Worm (Caenorhabditis elegans) whole organism, late embryonic: ENCODE measurements around the gene F09G8.10.

Experiments
- T23F11.4 ChIP-seq: fragments of 200-800 bp; sonication (Bioruptor generic); optimal IDR thresholded peaks from 2 replicates; lab custom pipeline; 2018; ENCODE audit warnings: mild to moderate bottlenecking, missing genetic modification characterization, missing compliant biosample characterization
- ceh-14 ChIP-seq: sonication (generic microtip); optimal IDR thresholded peaks from 2 replicates; lab custom pipeline; 2016; ENCODE audit warnings: missing genotype, missing genetic modification characterization, missing compliant biosample characterization
- ceh-19 ChIP-seq: fragments of 200-800 bp; sonication (Bioruptor generic); optimal IDR thresholded peaks from 2 replicates; lab custom pipeline; 2018; ENCODE audit warnings: mild to moderate bottlenecking, missing genetic modification characterization, missing compliant biosample characterization
- ceh-22 ChIP-seq: sonication (generic microtip); optimal IDR thresholded peaks from 2 replicates; lab custom pipeline; 2017; ENCODE audit warnings: missing biosample characterization, missing genetic modification characterization
- ceh-24 ChIP-seq: sonication (generic microtip); optimal IDR thresholded peaks from 2 replicates; lab custom pipeline; 2016; ENCODE audit warnings: mild to moderate bottlenecking, missing genetic modification characterization, missing compliant biosample characterization
- ceh-30 ChIP-seq: fragments of 150-350 bp; optimal IDR thresholded peaks from 2 replicates; lab custom pipeline; 2014; ENCODE audit warnings: missing biosample characterization, missing genetic modification characterization
- che-1 ChIP-seq: sonication (generic microtip); optimal IDR thresholded peaks from 2 replicates; lab custom pipeline; 2016; ENCODE audit warnings: mild to moderate bottlenecking, missing genetic modification characterization, missing compliant biosample characterization
- dve-1 ChIP-seq: sonication (generic microtip); optimal IDR thresholded peaks from 2 replicates; lab custom pipeline; 2017; ENCODE audit warnings: antibody characterized with exemption, mild to moderate bottlenecking, missing genetic modification characterization, missing compliant biosample characterization
- eyg-1 ChIP-seq: sonication (generic microtip); optimal IDR thresholded peaks from 2 replicates; lab custom pipeline; 2016; ENCODE audit warnings: missing genotype, missing genetic modification characterization, missing compliant biosample characterization
- fax-1 ChIP-seq: sonication (generic microtip); optimal IDR thresholded peaks from 2 replicates; lab custom pipeline; 2016; ENCODE audit warnings: missing genotype, missing genetic modification characterization, missing compliant biosample characterization
- hlh-8 ChIP-seq: sonication (generic microtip); optimal IDR thresholded peaks from 2 replicates; lab custom pipeline; 2016; ENCODE audit warnings: missing genotype, missing genetic modification characterization, missing compliant biosample characterization
- pqm-1 ChIP-seq: sonication (generic microtip); optimal IDR thresholded peaks from 2 replicates; lab custom pipeline; 2016; ENCODE audit warnings: missing genetic modification characterization, missing compliant biosample characterization
- rnt-1 ChIP-seq: sonication (generic microtip); optimal IDR thresholded peaks from 2 replicates; lab custom pipeline; 2016; ENCODE audit warnings: missing genetic modification characterization, missing compliant biosample characterization

Gene F09G8.10

DNA sequence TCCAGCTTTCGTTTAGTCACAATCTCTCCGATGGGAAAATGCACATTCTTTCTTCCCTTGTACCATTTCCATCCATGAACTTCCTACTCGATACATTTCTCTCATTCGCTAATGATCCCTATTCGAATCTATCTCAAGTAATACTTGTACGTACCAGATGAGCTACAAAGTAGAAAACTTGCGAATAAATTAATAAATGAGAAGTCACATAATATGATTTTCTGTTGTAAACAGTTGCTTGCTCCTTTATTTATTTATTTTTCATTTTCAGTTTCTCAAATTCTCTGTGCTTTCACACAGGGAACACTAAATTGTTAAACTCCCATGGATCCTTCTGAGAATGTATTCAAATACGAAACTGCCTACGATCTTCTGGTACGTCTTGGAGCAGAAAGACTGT, 45.8 kb downstream of the F09G8.10 start, which contains the start of gene rfs-1:
TSS of gene rfs-1 (plus strand) at position 301 of the 400 bp plus-strand sequence.
- TF ChIP-seq pqm-1 (tag; lab: Kevin White, UChicago), result no peak
- no peak for TF ChIP-seq fax-1 (tag; lab: Kevin White, UChicago)
- TF ChIP-seq T23F11.4 (GFP tag; lab: Kevin White, UChicago), result no peak
- no peak for TF ChIP-seq eyg-1
- no peak for TF ChIP-seq ceh-24
- TF ChIP-seq ceh-19 (GFP tag; lab: Kevin White, UChicago), result no peak
- TF ChIP-seq ceh-30 (tag; lab: Kevin White, UChicago), result no peak
- no peak for TF ChIP-seq dve-1 (tag; lab: Kevin White, UChicago)
- TF ChIP-seq hlh-8 (tag; lab: Kevin White, UChicago), result no peak
- no peak for TF ChIP-seq che-1 (tag; lab: Kevin White, UChicago)
- no peak for TF ChIP-seq ceh-22

DNA sequence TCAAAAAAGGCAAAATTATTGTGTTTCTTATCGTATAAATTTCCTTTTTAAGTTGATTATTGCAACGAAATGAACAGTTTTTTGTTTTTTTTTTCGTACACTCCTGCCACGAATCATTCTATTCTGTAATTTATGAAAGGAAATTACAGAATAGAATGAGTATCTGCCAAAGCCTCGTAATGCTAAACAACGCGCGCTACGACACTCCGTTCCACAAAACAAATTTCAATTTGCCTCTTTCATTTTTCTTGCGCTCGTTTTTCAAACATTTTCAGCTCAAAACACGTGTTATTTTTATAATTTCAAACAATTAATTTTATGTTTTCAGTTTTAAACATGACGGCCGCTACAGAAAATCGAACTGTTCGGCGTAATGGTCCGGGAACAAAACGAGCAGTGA, 47.2 kb downstream of the F09G8.10 start, which contains the start of gene mob-4:
TSS of gene mob-4 (plus strand) at position 329 of the 400 bp plus-strand sequence.
- TF ChIP-seq ceh-14, result no peak
- no peak for TF ChIP-seq rnt-1 (tag; lab: Kevin White, UChicago)
- TF ChIP-seq, all 69 proteins: peak for 0
